Worm (Caenorhabditis elegans) whole organism, L1 larva: Measurements from ENCODE around the gene immp-1.
A peak's percentile ranks its signal among the peaks of the same experiment; 100 is the strongest.

ENCODE experiments used
- C04F5.9 ChIP-seq: sonication (generic microtip); optimal IDR thresholded peaks from 2 replicates; lab custom pipeline; 2016; ENCODE audit warnings: missing genetic modification characterization, missing compliant biosample characterization
- C16A3.4 ChIP-seq: fragments of 150-350 bp; optimal IDR thresholded peaks from 2 replicates; lab custom pipeline; 2014; ENCODE audit warnings: missing biosample characterization, missing genetic modification characterization
- C34B4.2 ChIP-seq: sonication (generic microtip); optimal IDR thresholded peaks from 2 replicates; lab custom pipeline; 2017; ENCODE audit warnings: mild to moderate bottlenecking, missing genetic modification characterization, missing compliant biosample characterization
- Y116A8C.19 ChIP-seq: sonication (generic microtip); optimal IDR thresholded peaks from 2 replicates; lab custom pipeline; 2016; ENCODE audit warnings: missing compliant biosample characterization, missing genetic modification characterization, borderline replicate concordance
- aha-1 ChIP-seq: fragments of 150-350 bp; optimal IDR thresholded peaks from 2 replicates; lab custom pipeline; 2014; ENCODE audit warnings: missing biosample characterization, missing genetic modification characterization
- alr-1 ChIP-seq: fragments of 200-800 bp; sonication (Bioruptor generic); optimal IDR thresholded peaks from 2 replicates; lab custom pipeline; 2018; ENCODE audit warnings: borderline replicate concordance, mild to moderate bottlenecking, missing genetic modification characterization, missing compliant biosample characterization
- ama-1 ChIP-seq: fragments of 150-350 bp; optimal IDR thresholded peaks from 2 replicates; lab custom pipeline; 2014
- blmp-1 ChIP-seq: fragments of 150-350 bp; optimal IDR thresholded peaks from 2 replicates; lab custom pipeline; 2014; ENCODE audit warnings: missing biosample characterization, missing genetic modification characterization
- ceh-8 ChIP-seq: fragments of 200-800 bp; sonication (Bioruptor generic); optimal IDR thresholded peaks from 2 replicates; lab custom pipeline; 2018; ENCODE audit warnings: mild to moderate bottlenecking, missing genetic modification characterization, moderate library complexity, missing compliant biosample characterization
- ceh-82 ChIP-seq, 3 experiments: fragments of 150-350 bp in 1 of 3; sonication (generic microtip) in 2 of 3; optimal IDR thresholded peaks; 2 replicates each; lab custom pipeline; 2014 to 2017; ENCODE audit warnings: missing biosample characterization in 3 of 3, missing genetic modification characterization in 3 of 3
- ceh-88 ChIP-seq: fragments of 200-800 bp; sonication (Bioruptor generic); IDR thresholded peaks from 2 replicates; pipeline ENCODE4 v1.3.6; 2022; ENCODE audit warnings: missing genetic modification characterization, missing compliant biosample characterization
- ceh-90 ChIP-seq: sonication (generic microtip); optimal IDR thresholded peaks from 2 replicates; lab custom pipeline; 2016; ENCODE audit warnings: missing genetic modification characterization, missing compliant biosample characterization
- dpl-1 ChIP-seq, 3 experiments: fragments of 150-350 bp in 2 of 3; sonication (generic microtip) in 1 of 3; optimal IDR thresholded peaks; 2 replicates each; lab custom pipeline; 2014 to 2017; ENCODE audit warnings: missing biosample characterization in 3 of 3, missing genetic modification characterization in 3 of 3, missing genetic modification reagents in 3 of 3
- dsc-1 ChIP-seq: sonication (generic microtip); optimal IDR thresholded peaks from 2 replicates; lab custom pipeline; 2016; ENCODE audit warnings: mild to moderate bottlenecking, missing genetic modification characterization, missing compliant biosample characterization
- efl-3 ChIP-seq: fragments of 200-800 bp; sonication (Bioruptor generic); optimal IDR thresholded peaks from 2 replicates; lab custom pipeline; 2018; ENCODE audit warnings: mild to moderate bottlenecking, missing genetic modification characterization, missing compliant biosample characterization
- egl-13 ChIP-seq: sonication (generic microtip); optimal IDR thresholded peaks from 2 replicates; lab custom pipeline; 2016; ENCODE audit warnings: missing genotype, missing genetic modification reagents, missing genetic modification characterization, missing compliant biosample characterization
- elt-2 ChIP-seq: sonication (generic microtip); optimal IDR thresholded peaks from 2 replicates; lab custom pipeline; 2016; ENCODE audit warnings: missing genetic modification characterization, mild to moderate bottlenecking, inconsistent platforms, missing compliant biosample characterization, missing genetic modification reagents
- fkh-8 ChIP-seq: sonication (generic microtip); optimal IDR thresholded peaks from 2 replicates; lab custom pipeline; 2016; ENCODE audit warnings: mild to moderate bottlenecking, missing genetic modification characterization, missing compliant biosample characterization
- fos-1 ChIP-seq: fragments of 150-350 bp; optimal IDR thresholded peaks from 2 replicates; lab custom pipeline; 2014; ENCODE audit warnings: missing biosample characterization, missing genetic modification characterization
- hpl-2 ChIP-seq: fragments of 150-350 bp; optimal IDR thresholded peaks from 2 replicates; lab custom pipeline; 2014; ENCODE audit warnings: missing biosample characterization, missing genetic modification reagents, missing genetic modification characterization
- lin-13 ChIP-seq: fragments of 150-350 bp; optimal IDR thresholded peaks from 2 replicates; lab custom pipeline; 2014; ENCODE audit warnings: missing biosample characterization, missing genetic modification reagents, missing genetic modification characterization
- lin-15B ChIP-seq: fragments of 150-350 bp; sonication (generic microtip); optimal IDR thresholded peaks from 3 replicates; lab custom pipeline; 2014; ENCODE audit warnings: missing biosample characterization, missing genetic modification characterization
- lin-39 ChIP-seq: fragments of 150-350 bp; optimal IDR thresholded peaks from 2 replicates; lab custom pipeline; 2014; ENCODE audit warnings: missing biosample characterization, missing genetic modification reagents, missing genetic modification characterization
- mdl-1 ChIP-seq, 2 experiments: fragments of 150-350 bp; optimal IDR thresholded peaks; 2 replicates each; lab custom pipeline; 2014 to 2017; ENCODE audit warnings: missing biosample characterization in 2 of 2, missing genetic modification characterization in 2 of 2, inconsistent platforms in 1 of 2
- nhr-11 ChIP-seq: fragments of 150-350 bp; optimal IDR thresholded peaks from 2 replicates; lab custom pipeline; 2014; ENCODE audit warnings: missing biosample characterization, missing genetic modification characterization
- nhr-12 ChIP-seq: sonication (generic microtip); optimal IDR thresholded peaks from 2 replicates; lab custom pipeline; 2017; ENCODE audit warnings: missing biosample characterization, missing genetic modification characterization
- nhr-20 ChIP-seq: sonication (generic microtip); optimal IDR thresholded peaks from 2 replicates; lab custom pipeline; 2016; ENCODE audit warnings: mild to moderate bottlenecking, missing genetic modification characterization, missing compliant biosample characterization
- nhr-28 ChIP-seq: fragments of 150-350 bp; optimal IDR thresholded peaks from 2 replicates; lab custom pipeline; 2014; ENCODE audit warnings: missing biosample characterization, missing genetic modification characterization
- nhr-47 ChIP-seq: sonication (generic microtip); optimal IDR thresholded peaks from 2 replicates; lab custom pipeline; 2016; ENCODE audit warnings: mild to moderate bottlenecking, missing genetic modification characterization, moderate library complexity, missing compliant biosample characterization
- nhr-71 ChIP-seq: sonication (generic microtip); optimal IDR thresholded peaks from 2 replicates; lab custom pipeline; 2016; ENCODE audit warnings: mild to moderate bottlenecking, missing genetic modification characterization, moderate library complexity, missing compliant biosample characterization
- nhr-76 ChIP-seq: sonication (generic microtip); optimal IDR thresholded peaks from 2 replicates; lab custom pipeline; 2017; ENCODE audit warnings: missing biosample characterization, missing genetic modification characterization
- nhr-77 ChIP-seq: fragments of 150-350 bp; optimal IDR thresholded peaks from 2 replicates; lab custom pipeline; 2014; ENCODE audit warnings: missing biosample characterization, missing genetic modification characterization
- nhr-90 ChIP-seq: sonication (generic microtip); optimal IDR thresholded peaks from 2 replicates; lab custom pipeline; 2016; ENCODE audit warnings: mild to moderate bottlenecking, missing genetic modification characterization, missing compliant biosample characterization; ENCODE audit not compliant: poor library complexity
- pag-3 ChIP-seq: sonication (generic microtip); optimal IDR thresholded peaks from 2 replicates; lab custom pipeline; 2017; ENCODE audit warnings: missing genetic modification characterization, mild to moderate bottlenecking, missing compliant biosample characterization, antibody characterized with exemption, borderline replicate concordance; ENCODE audit not compliant: insufficient read depth
- pqm-1 ChIP-seq: sonication (generic microtip); optimal IDR thresholded peaks from 3 replicates; lab custom pipeline; 2017; ENCODE audit warnings: missing biosample characterization, missing genetic modification characterization
- snpc-4 ChIP-seq: fragments of 150-350 bp; optimal IDR thresholded peaks from 2 replicates; lab custom pipeline; 2014; ENCODE audit warnings: missing biosample characterization, missing genetic modification characterization
- sox-4 ChIP-seq: sonication (generic microtip); optimal IDR thresholded peaks from 2 replicates; lab custom pipeline; 2016; ENCODE audit warnings: missing genetic modification characterization, missing compliant biosample characterization
- sptf-1 ChIP-seq: fragments of 150-350 bp; optimal IDR thresholded peaks from 2 replicates; lab custom pipeline; 2014; ENCODE audit warnings: missing biosample characterization, missing genetic modification characterization
- unc-30 ChIP-seq: sonication (generic microtip); optimal IDR thresholded peaks from 2 replicates; lab custom pipeline; 2017; ENCODE audit warnings: missing biosample characterization, missing genetic modification characterization
- unc-62 ChIP-seq: fragments of 150-350 bp; optimal IDR thresholded peaks from 2 replicates; lab custom pipeline; 2014; ENCODE audit warnings: missing biosample characterization, missing genetic modification reagents, missing genetic modification characterization
- vab-15 ChIP-seq: sonication (generic microtip); optimal IDR thresholded peaks from 2 replicates; lab custom pipeline; 2017; ENCODE audit warnings: missing genotype, mild to moderate bottlenecking, missing genetic modification characterization, missing compliant biosample characterization
- xbp-1 ChIP-seq: sonication (generic microtip); optimal IDR thresholded peaks from 2 replicates; lab custom pipeline; 2016; ENCODE audit warnings: missing genetic modification characterization, missing compliant biosample characterization
- zag-1 ChIP-seq: fragments of 150-350 bp; optimal IDR thresholded peaks from 2 replicates; lab custom pipeline; 2014; ENCODE audit warnings: missing biosample characterization, missing genetic modification characterization
- zip-4 ChIP-seq: fragments of 200-800 bp; sonication (Bioruptor generic); optimal IDR thresholded peaks from 2 replicates; lab custom pipeline; 2018; ENCODE audit warnings: mild to moderate bottlenecking, missing genetic modification characterization, moderate library complexity, missing compliant biosample characterization
- ztf-11 ChIP-seq, 2 experiments: sonication (generic microtip); optimal IDR thresholded peaks; 2 replicates each; lab custom pipeline; 2016 to 2017; ENCODE audit warnings: missing genetic modification characterization in 2 of 2, missing biosample characterization in 1 of 2, missing compliant biosample characterization in 1 of 2

Gene immp-1

ce11 chrIII:11825654-11826053 is 50.9 kb downstream of the immp-1 start (continued):
- no peak for TF ChIP-seq alr-1
- peak; percentile 40 for TF ChIP-seq lin-13 (GFP tag; lab: Kevin White, UChicago)
- TF ChIP-seq nhr-11 (tag; lab: Kevin White, UChicago), result no peak
- peak; percentile 55 for TF ChIP-seq dsc-1 (tag; lab: Kevin White, UChicago)
- TF ChIP-seq ama-1 (lab: Kevin White, UChicago), result no peak
- peak; percentile 56 for TF ChIP-seq nhr-47 (tag; lab: Kevin White, UChicago)
- no peak for TF ChIP-seq nhr-28
- TF ChIP-seq Y116A8C.19 (tag; lab: Kevin White, UChicago), result no peak
- no peak for TF ChIP-seq elt-2 (tag; lab: Kevin White, UChicago)
- TF ChIP-seq egl-13 (tag; lab: Kevin White, UChicago), result no peak
- TF ChIP-seq ceh-8 (GFP tag; lab: Kevin White, UChicago), result no peak
- no peak for TF ChIP-seq zip-4 (GFP tag; lab: Kevin White, UChicago)
- no peak for TF ChIP-seq nhr-12 (tag; lab: Kevin White, UChicago)
- no peak for TF ChIP-seq efl-3 (GFP tag; lab: Kevin White, UChicago)
- TF ChIP-seq nhr-71 (tag; lab: Kevin White, UChicago), result peak; percentile 58
- TF ChIP-seq mdl-1 (tag; optimal IDR thresholded peaks at IDR 0.05; lab: Kevin White, UChicago), result peak in 1 of 2 experiments; percentile 88
- no peak for TF ChIP-seq lin-39 (tag; lab: Kevin White, UChicago)
- no peak for TF ChIP-seq C04F5.9 (tag; lab: Kevin White, UChicago)
- TF ChIP-seq snpc-4 (tag; lab: Kevin White, UChicago), result peak; percentile 42
- no peak for TF ChIP-seq pag-3 (tag; lab: Kevin White, UChicago)
- no peak for TF ChIP-seq ceh-90 (tag; lab: Kevin White, UChicago)
- no peak for TF ChIP-seq hpl-2 (GFP tag; lab: Kevin White, UChicago)
- peak; percentile 75 for TF ChIP-seq fkh-8
- TF ChIP-seq sox-4 (tag; lab: Kevin White, UChicago), result no peak
- no peak for TF ChIP-seq ztf-11 (tag; optimal IDR thresholded peaks at IDR 0.05; lab: Kevin White, UChicago)
- TF ChIP-seq sptf-1, result no peak
- TF ChIP-seq C16A3.4 (tag; lab: Kevin White, UChicago), result peak; percentile 82
- no peak for TF ChIP-seq unc-30 (tag; lab: Kevin White, UChicago)
- TF ChIP-seq C34B4.2 (tag; lab: Kevin White, UChicago), result no peak
- no peak for TF ChIP-seq aha-1 (tag; lab: Kevin White, UChicago)
- peak; percentile 72 for TF ChIP-seq vab-15 (tag; lab: Kevin White, UChicago)
- TF ChIP-seq nhr-77 (tag; lab: Kevin White, UChicago), result peak; percentile 47
- no peak; the same call in 1 of the 2 replicates for TF ChIP-seq ceh-88 (GFP tag; lab: Robert Waterston, UW)
- peak; percentile 30 for TF ChIP-seq nhr-20
- no peak for TF ChIP-seq zag-1 (tag; lab: Kevin White, UChicago)
- TF ChIP-seq xbp-1 (tag; lab: Kevin White, UChicago), result peak; percentile 47
- TF ChIP-seq nhr-90, result peak; percentile 16
- peak; percentile 76 for TF ChIP-seq lin-15B (tag; lab: Kevin White, UChicago)
- TF ChIP-seq unc-62, result no peak
- TF ChIP-seq dpl-1 (GFP tag; optimal IDR thresholded peaks at IDR 0.05; lab: Kevin White, UChicago), result peak; percentile 33 to 76 (median 58)
- no peak for TF ChIP-seq nhr-76 (tag; lab: Kevin White, UChicago)
- peak; percentile 65 for TF ChIP-seq blmp-1
- peak; percentile 27 to 85 (median 32) for TF ChIP-seq ceh-82 (tag; optimal IDR thresholded peaks at IDR 0.05; lab: Kevin White, UChicago)
- TF ChIP-seq fos-1 (tag; lab: Kevin White, UChicago), result peak; percentile 34
- no peak for TF ChIP-seq pqm-1
